Fruit fly (Drosophila melanogaster) whole organism, adult: ENCODE measurements around the gene CG3534.

ENCODE experiments used
- CG11617 ChIP-seq: fragments of 200-800 bp; sonication (Bioruptor generic); optimal IDR thresholded peaks from 2 replicates; lab custom pipeline; 2017; ENCODE audit warnings: mild to moderate bottlenecking, missing biosample characterization, missing genetic modification reagents, missing genetic modification characterization
- CG12768 ChIP-seq: fragments of 200-800 bp; sonication (Bioruptor generic); optimal IDR thresholded peaks from 2 replicates; lab custom pipeline; 2017; ENCODE audit warnings: missing biosample characterization, missing genetic modification characterization, mild to moderate bottlenecking, moderate library complexity, missing genetic modification reagents
- CG14711 ChIP-seq: fragments of 200-800 bp; sonication (Bioruptor generic); optimal IDR thresholded peaks from 2 replicates; lab custom pipeline; 2018; ENCODE audit warnings: missing biosample characterization, mild to moderate bottlenecking, missing genetic modification characterization, moderate library complexity
- CG1620 ChIP-seq: fragments of 200-800 bp; sonication (Bioruptor generic); optimal IDR thresholded peaks from 2 replicates; lab custom pipeline; 2016; ENCODE audit warnings: missing biosample characterization, missing genetic modification characterization
- CG33017 ChIP-seq: fragments of 200-800 bp; sonication (Bioruptor generic); optimal IDR thresholded peaks from 2 replicates; lab custom pipeline; 2018; ENCODE audit warnings: missing biosample characterization, mild to moderate bottlenecking, missing genetic modification characterization, moderate library complexity
- CG5204 ChIP-seq: fragments of 200-800 bp; sonication (Bioruptor generic); optimal IDR thresholded peaks from 2 replicates; lab custom pipeline; 2016; ENCODE audit warnings: missing biosample characterization, missing genetic modification characterization
- CG7045 ChIP-seq: fragments of 200-800 bp; sonication (Bioruptor generic); optimal IDR thresholded peaks from 2 replicates; lab custom pipeline; 2017; ENCODE audit warnings: missing biosample characterization, mild to moderate bottlenecking, missing genetic modification characterization
- CG7101 ChIP-seq: fragments of 200-800 bp; sonication (Bioruptor generic); optimal IDR thresholded peaks from 2 replicates; lab custom pipeline; 2018; ENCODE audit warnings: missing biosample characterization, mild to moderate bottlenecking, missing genetic modification characterization, moderate library complexity
- Clk ChIP-seq: fragments of 200-800 bp; sonication (Bioruptor generic); optimal IDR thresholded peaks from 2 replicates; lab custom pipeline; 2017; ENCODE audit warnings: missing biosample characterization, missing genetic modification characterization
- Crg-1 ChIP-seq: fragments of 200-800 bp; sonication (Bioruptor generic); optimal IDR thresholded peaks from 2 replicates; lab custom pipeline; 2016; ENCODE audit warnings: missing biosample characterization, missing genetic modification characterization
- Hr96 ChIP-seq: fragments of 200-800 bp; sonication (Bioruptor generic); optimal IDR thresholded peaks from 2 replicates; lab custom pipeline; 2016; ENCODE audit warnings: missing biosample characterization, missing genetic modification characterization
- Mnt ChIP-seq: fragments of 200-800 bp; sonication (Bioruptor generic); optimal IDR thresholded peaks from 2 replicates; lab custom pipeline; 2016; ENCODE audit warnings: missing biosample characterization, mild to moderate bottlenecking, missing genetic modification characterization
- bab1 ChIP-seq: fragments of 200-800 bp; sonication (Bioruptor generic); optimal IDR thresholded peaks from 3 replicates; lab custom pipeline; 2019; ENCODE audit warnings: missing biosample characterization, mild to moderate bottlenecking, missing genetic modification characterization, moderate library complexity
- cic ChIP-seq: fragments of 200-800 bp; sonication (Bioruptor generic); optimal IDR thresholded peaks from 2 replicates; lab custom pipeline; 2017; ENCODE audit warnings: missing biosample characterization, mild to moderate bottlenecking, missing genetic modification characterization, moderate library complexity
- cnc ChIP-seq, 2 experiments: fragments of >200 bp; optimal IDR thresholded peaks; 2 replicates each; lab custom pipeline; 2017
- kay ChIP-seq: fragments of 200-800 bp; sonication (Bioruptor generic); peaks from one replicate; lab custom pipeline; 2016; ENCODE audit warnings: missing biosample characterization, missing genetic modification characterization, borderline replicate concordance
- ovo ChIP-seq: fragments of 200-800 bp; sonication (Bioruptor generic); optimal IDR thresholded peaks from 2 replicates; lab custom pipeline; 2016; ENCODE audit warnings: missing biosample characterization, missing genetic modification characterization
- pad ChIP-seq: fragments of 200-800 bp; sonication (Bioruptor generic); optimal IDR thresholded peaks from 3 replicates; lab custom pipeline; 2017; ENCODE audit warnings: missing biosample characterization, missing genetic modification characterization, mild to moderate bottlenecking, moderate library complexity, missing genetic modification reagents
- tj ChIP-seq: fragments of 200-800 bp; sonication (Bioruptor generic); optimal IDR thresholded peaks from 3 replicates; lab custom pipeline; 2017; ENCODE audit warnings: missing biosample characterization, mild to moderate bottlenecking, missing genetic modification characterization, moderate library complexity
- toe ChIP-seq: fragments of 200-800 bp; sonication (Bioruptor generic); optimal IDR thresholded peaks from 2 replicates; lab custom pipeline; 2016; ENCODE audit warnings: missing biosample characterization, missing genetic modification characterization

CG3534 gene

dm6 chr3R:17020956-17021355, 24.7 kb downstream of the CG3534 start, which contains the start of gene Adsl:
TSS of gene Adsl (minus strand) at chr3R:17021120.
- peak; percentile 82 for TF ChIP-seq kay (GFP tag; lab: Kevin White, UChicago)
- peak; percentile 85 for TF ChIP-seq bab1 (GFP tag; lab: Kevin White, UChicago)
- no peak for TF ChIP-seq toe (GFP tag; lab: Kevin White, UChicago)
- TF ChIP-seq CG7101 (tag; lab: Kevin White, UChicago) = peak; percentile 59
- no peak for TF ChIP-seq cic (GFP tag; lab: Kevin White, UChicago)
- no peak for TF ChIP-seq CG5204 (GFP tag; lab: Kevin White, UChicago)
- TF ChIP-seq CG1620 = peak; percentile 18
- peak; percentile 65 for TF ChIP-seq CG11617
- peak; percentile 24 for TF ChIP-seq CG7045 (GFP tag; lab: Kevin White, UChicago)
- peak; percentile 23 for TF ChIP-seq CG14711 (tag; lab: Kevin White, UChicago)
- no peak for TF ChIP-seq cnc (optimal IDR thresholded peaks at IDR 0.05; lab: Kevin White, UChicago)
- no peak for TF ChIP-seq Crg-1 (GFP tag; lab: Kevin White, UChicago)
- TF ChIP-seq Hr96 (GFP tag; lab: Kevin White, UChicago) = peak; percentile 18
- peak; percentile 51 for TF ChIP-seq ovo (GFP tag; lab: Kevin White, UChicago)
- TF ChIP-seq Clk (GFP tag; lab: Kevin White, UChicago) = no peak
- peak; percentile 56 for TF ChIP-seq CG33017
- TF ChIP-seq CG12768 (GFP tag; lab: Kevin White, UChicago) = no peak
- peak; percentile 28 for TF ChIP-seq tj
- TF ChIP-seq pad (GFP tag; lab: Kevin White, UChicago) = peak; percentile 46
- TF ChIP-seq Mnt (GFP tag; lab: Kevin White, UChicago) = peak; percentile 84

dm6 chr3R:17028393-17028792, 32.1 kb downstream of the CG3534 start, which contains the start of gene CG5225:
TSS of gene CG5225 (plus strand) at chr3R:17028693.
- TF ChIP-seq pad (GFP tag; lab: Kevin White, UChicago) (no peak), cic (GFP tag; lab: Kevin White, UChicago) (no peak), CG12768 (GFP tag; lab: Kevin White, UChicago) (no peak), Hr96 (GFP tag; lab: Kevin White, UChicago) (no peak), Clk (GFP tag; lab: Kevin White, UChicago) (no peak), Mnt (GFP tag; lab: Kevin White, UChicago) (no peak), CG11617 (no peak), Crg-1 (GFP tag; lab: Kevin White, UChicago) (no peak), bab1 (GFP tag; lab: Kevin White, UChicago) (no peak), kay (GFP tag; lab: Kevin White, UChicago) (no peak), CG7101 (tag; lab: Kevin White, UChicago) (no peak), CG33017 (no peak), CG14711 (tag; lab: Kevin White, UChicago) (no peak), toe (GFP tag; lab: Kevin White, UChicago) (no peak), CG1620 (no peak), CG7045 (GFP tag; lab: Kevin White, UChicago) (no peak), tj (no peak)

- TF ChIP-seq Clk (GFP tag; lab: Kevin White, UChicago) (no peak), cic (GFP tag; lab: Kevin White, UChicago) (no peak), Crg-1 (GFP tag; lab: Kevin White, UChicago) (no peak)
Measured at dm6 chr3R:17029796-17030195, 33.5 kb downstream of the CG3534 start.

- TF ChIP-seq cnc (optimal IDR thresholded peaks at IDR 0.05; lab: Kevin White, UChicago) = no peak
- no peak for TF ChIP-seq CG11617
- TF ChIP-seq CG14711 (tag; lab: Kevin White, UChicago) = no peak
- no peak for TF ChIP-seq cic (GFP tag; lab: Kevin White, UChicago)
- TF ChIP-seq CG1620 = no peak
- TF ChIP-seq ovo (GFP tag; lab: Kevin White, UChicago) = no peak
- TF ChIP-seq CG33017 = no peak
- TF ChIP-seq CG5204 (GFP tag; lab: Kevin White, UChicago) = no peak
- no peak for TF ChIP-seq Hr96 (GFP tag; lab: Kevin White, UChicago)
- no peak for TF ChIP-seq Clk (GFP tag; lab: Kevin White, UChicago)
- no peak for TF ChIP-seq CG7101 (tag; lab: Kevin White, UChicago)
Measured at dm6 chr3R:17031502-17031901, 35.3 kb downstream of the CG3534 start, which contains the start of gene CG31268. TSS of gene CG31268 (plus strand) at chr3R:17031802.

dm6 chr3R:17035945-17036344, 39.7 kb downstream of the CG3534 start, which contains the start of gene CG4009:
TSS of gene CG4009 (minus strand) at chr3R:17036045.
- TF ChIP-seq toe (GFP tag; lab: Kevin White, UChicago) (no peak), CG5204 (GFP tag; lab: Kevin White, UChicago) (no peak), ovo (GFP tag; lab: Kevin White, UChicago) (no peak), pad (GFP tag; lab: Kevin White, UChicago) (no peak), CG7045 (GFP tag; lab: Kevin White, UChicago) (no peak), Hr96 (GFP tag; lab: Kevin White, UChicago) (no peak), CG12768 (GFP tag; lab: Kevin White, UChicago) (no peak), tj (no peak), bab1 (GFP tag; lab: Kevin White, UChicago) (no peak), Crg-1 (GFP tag; lab: Kevin White, UChicago) (no peak), cic (GFP tag; lab: Kevin White, UChicago) (no peak), CG11617 (no peak), CG1620 (no peak), kay (GFP tag; lab: Kevin White, UChicago) (no peak), CG7101 (tag; lab: Kevin White, UChicago) (no peak), Clk (GFP tag; lab: Kevin White, UChicago) (no peak), Mnt (GFP tag; lab: Kevin White, UChicago) (no peak), cnc (optimal IDR thresholded peaks at IDR 0.05; lab: Kevin White, UChicago) (no peak)
